Worm (Caenorhabditis elegans): Measurements from ENCODE around the gene F58B4.3.

DNA sequence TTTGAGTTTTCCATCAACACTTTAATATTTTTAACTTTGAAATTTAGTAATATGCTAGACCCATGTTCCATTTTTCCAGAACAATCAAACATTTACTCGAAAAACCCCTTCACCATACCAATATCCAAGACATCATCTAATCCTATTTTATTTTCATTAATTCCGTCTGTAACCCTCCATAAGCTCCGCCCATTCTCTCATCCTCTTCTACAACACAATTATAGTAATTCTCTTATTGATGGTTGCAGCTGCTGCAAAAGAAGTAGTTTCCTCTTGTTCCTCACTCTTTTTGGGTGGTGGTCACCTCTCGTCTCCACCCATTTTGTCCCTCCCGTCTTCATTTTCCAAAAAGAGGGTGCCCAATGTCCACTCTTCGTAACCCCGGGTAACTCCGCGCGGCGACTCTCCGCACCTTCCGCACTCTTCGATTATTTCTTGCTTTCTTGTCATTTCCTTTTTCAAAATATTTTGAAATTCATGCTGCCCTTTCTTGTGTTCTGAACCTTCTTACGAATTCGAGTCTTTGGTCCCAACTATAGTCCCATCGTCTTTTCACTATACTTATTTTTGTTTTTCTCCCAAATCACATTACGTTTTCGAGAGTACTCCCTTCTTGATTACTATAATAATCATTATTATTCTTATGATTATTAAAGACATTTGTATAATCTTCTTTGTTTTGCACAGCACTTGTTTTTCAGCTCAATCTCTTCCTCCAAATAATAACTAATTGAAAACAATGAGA is 49.3 kb upstream of the F58B4.3 start, which contains the start of gene F32D8.1:
- TF ChIP-seq K11D2.4 (GFP tag; IDR thresholded peaks at IDR 0.05) (no peak), snpc-4 (GFP tag; optimal IDR thresholded peaks at IDR 0.05) (no peak), snpc-4 (tag; optimal IDR thresholded peaks at IDR 0.05) (no peak), F39B2.1 (GFP tag; IDR thresholded peaks at IDR 0.05) (no peak), die-1 (tag; optimal IDR thresholded peaks at IDR 0.05) (no peak), ceh-79 (tag; optimal IDR thresholded peaks at IDR 0.05) (no peak), nfya-1 (tag; optimal IDR thresholded peaks at IDR 0.05; ENCODE audit: borderline replicate concordance, insufficient read depth) (no peak), B0336.3 (GFP tag; IDR thresholded peaks at IDR 0.05) (no peak), Y53G8AR.9 (GFP tag; conservative IDR thresholded peaks at IDR 0.05) (no peak), lin-26 (GFP tag; IDR thresholded peaks at IDR 0.05) (no peak), F52B5.7 (tag; optimal IDR thresholded peaks at IDR 0.05) (no peak), nhr-179 (tag; optimal IDR thresholded peaks at IDR 0.05) (no peak), attf-6 (GFP tag; IDR thresholded peaks at IDR 0.05) (no peak)

Measured in whole organism, young adult.